Worm (Caenorhabditis elegans): ENCODE results near the gene C17H12.12.

ce11 chrIV:6817554-6817953 is 21.8 kb downstream of the C17H12.12 start, which contains the start of gene C17H12.5:
- TF ChIP-seq nhr-11 (tag; optimal IDR thresholded peaks at IDR 0.05) (no peak), elt-1 (tag; optimal IDR thresholded peaks at IDR 0.05) (no peak), egl-27 (tag; optimal IDR thresholded peaks at IDR 0.05) (no peak), unc-62 (GFP tag; optimal IDR thresholded peaks at IDR 0.05) (no peak), nhr-28 (tag; optimal IDR thresholded peaks at IDR 0.05) (no peak)

All from whole organism, L3 larva.